Worm (Caenorhabditis elegans): ENCODE data around the gene F57A10.2.

ce11 chrV:15718562-15718961, 47.8 kb upstream of the F57A10.2 start, which contains the start of gene Y6E2A.5:
- TF ChIP-seq ces-1 (GFP tag; optimal IDR thresholded peaks at IDR 0.05), result no peak
- no peak for TF ChIP-seq nhr-12 (tag; optimal IDR thresholded peaks at IDR 0.05)
- TF ChIP-seq ztf-4 (tag; optimal IDR thresholded peaks at IDR 0.05), result no peak
- TF ChIP-seq mdl-1 (tag; optimal IDR thresholded peaks at IDR 0.05), result no peak
- TF ChIP-seq nhr-76 (tag; optimal IDR thresholded peaks at IDR 0.05), result no peak

Measured in whole organism, L1 larva.